Fruit fly (Drosophila melanogaster) whole organism, prepupa: ENCODE measurements around the gene CG10013.

ENCODE experiments used
- Blimp-1 ChIP-seq: fragments of 200-800 bp; sonication (Bioruptor generic); optimal IDR thresholded peaks from 3 replicates; lab custom pipeline; 2017; ENCODE audit warnings: missing biosample characterization, missing genetic modification characterization, mild to moderate bottlenecking, moderate library complexity, missing genetic modification reagents
- CG11294 ChIP-seq: fragments of 200-800 bp; sonication (Bioruptor generic); IDR thresholded peaks from 2 replicates; pipeline ENCODE4 v1.3.6; 2022; ENCODE audit warnings: missing biosample characterization, missing genetic modification characterization
- CG4318 ChIP-seq: fragments of 200-800 bp; sonication (Bioruptor generic); optimal IDR thresholded peaks from 3 replicates; lab custom pipeline; 2017; ENCODE audit warnings: missing biosample characterization, mild to moderate bottlenecking, missing genetic modification characterization
- CG6854 ChIP-seq: fragments of 200-800 bp; sonication (Bioruptor generic); optimal IDR thresholded peaks from 2 replicates; lab custom pipeline; 2017; ENCODE audit warnings: missing biosample characterization, mild to moderate bottlenecking, missing genetic modification characterization
- CG8119 ChIP-seq: fragments of 200-800 bp; sonication (Bioruptor generic); IDR thresholded peaks from 3 replicates; pipeline ENCODE4 v1.3.6; 2022; ENCODE audit warnings: missing biosample characterization, missing genetic modification characterization
- CG9139 ChIP-seq: fragments of 200-800 bp; sonication (Bioruptor generic); optimal IDR thresholded peaks from 3 replicates; lab custom pipeline; 2017; ENCODE audit warnings: missing biosample characterization, mild to moderate bottlenecking, missing genetic modification characterization
- Eip93F ChIP-seq: fragments of 200-800 bp; sonication (Bioruptor generic); optimal IDR thresholded peaks from 2 replicates; lab custom pipeline; 2016; ENCODE audit warnings: missing biosample characterization, mild to moderate bottlenecking, missing genetic modification characterization
- Hr39 ChIP-seq: fragments of 200-800 bp; sonication (Bioruptor generic); optimal IDR thresholded peaks from 2 replicates; lab custom pipeline; 2016; ENCODE audit warnings: missing biosample characterization, missing genetic modification characterization
- achi ChIP-seq: fragments of 200-800 bp; sonication (Bioruptor generic); optimal IDR thresholded peaks from 3 replicates; lab custom pipeline; 2016; ENCODE audit warnings: missing biosample characterization, missing genetic modification characterization
- dac ChIP-seq: fragments of 200-800 bp; sonication (Bioruptor generic); optimal IDR thresholded peaks from 2 replicates; lab custom pipeline; 2017; ENCODE audit warnings: missing biosample characterization, mild to moderate bottlenecking, missing genetic modification characterization
- lz ChIP-seq: fragments of 200-800 bp; sonication (Bioruptor generic); optimal IDR thresholded peaks from 3 replicates; lab custom pipeline; 2016; ENCODE audit warnings: missing biosample characterization, missing genetic modification characterization
- pdm3 ChIP-seq: fragments of 200-800 bp; sonication (Bioruptor generic); optimal IDR thresholded peaks from 3 replicates; lab custom pipeline; 2016; ENCODE audit warnings: missing biosample characterization, missing genetic modification characterization
- salr ChIP-seq, 2 experiments: fragments of 200-800 bp; sonication (Bioruptor generic); optimal IDR thresholded peaks; 3 replicates each; lab custom pipeline; 2016 to 2018; ENCODE audit warnings: missing biosample characterization in 2 of 2, missing genetic modification characterization in 2 of 2, mild to moderate bottlenecking in 1 of 2
- spab ChIP-seq: fragments of 200-800 bp; sonication (Bioruptor generic); optimal IDR thresholded peaks from 2 replicates; lab custom pipeline; 2017; ENCODE audit warnings: missing biosample characterization, mild to moderate bottlenecking, missing genetic modification characterization, missing genetic modification reagents

DNA sequence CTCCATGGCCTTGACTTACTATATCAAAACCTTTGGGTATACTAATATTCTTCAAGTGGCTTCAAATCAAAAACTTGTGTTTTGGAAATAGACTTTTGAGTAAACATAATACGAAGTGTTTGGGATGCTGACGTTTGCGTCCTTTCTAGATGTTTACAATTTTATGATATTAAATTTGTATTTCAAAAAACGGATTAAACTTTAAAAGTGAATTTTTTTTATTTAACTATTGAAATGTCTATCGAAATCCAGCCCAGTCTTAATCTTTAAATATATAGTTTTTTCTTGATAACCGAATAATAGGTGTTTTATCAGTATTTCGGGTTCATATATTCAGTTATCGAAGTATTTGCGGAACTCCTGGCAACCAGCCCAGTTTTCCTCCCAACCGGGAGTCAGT lies 41.3 kb downstream of the CG10013 start, which contains the start of gene Tim17a1:
- TF ChIP-seq Hr39 (GFP tag; lab: Kevin White, UChicago) (no peak), dac (GFP tag; lab: Kevin White, UChicago) (no peak), CG4318 (GFP tag; lab: Kevin White, UChicago) (no peak), pdm3 (no peak), Blimp-1 (GFP tag; lab: Kevin White, UChicago) (no peak), CG11294 (GFP tag; lab: Robert Waterston, UW) (no peak), salr (GFP tag; optimal IDR thresholded peaks at IDR 0.05; lab: Kevin White, UChicago) (no peak), CG8119 (GFP tag; lab: Robert Waterston, UW) (no peak), Eip93F (GFP tag; lab: Kevin White, UChicago) (no peak), spab (GFP tag; lab: Kevin White, UChicago) (no peak), achi (GFP tag; lab: Kevin White, UChicago) (no peak), lz (GFP tag; lab: Kevin White, UChicago) (no peak), CG6854 (GFP tag; lab: Kevin White, UChicago) (no peak), CG9139 (GFP tag; lab: Kevin White, UChicago) (no peak)
